Fruit fly (Drosophila melanogaster): Measurements from ENCODE around the gene Tsp74F.

The Tsp74F gene

DNA sequence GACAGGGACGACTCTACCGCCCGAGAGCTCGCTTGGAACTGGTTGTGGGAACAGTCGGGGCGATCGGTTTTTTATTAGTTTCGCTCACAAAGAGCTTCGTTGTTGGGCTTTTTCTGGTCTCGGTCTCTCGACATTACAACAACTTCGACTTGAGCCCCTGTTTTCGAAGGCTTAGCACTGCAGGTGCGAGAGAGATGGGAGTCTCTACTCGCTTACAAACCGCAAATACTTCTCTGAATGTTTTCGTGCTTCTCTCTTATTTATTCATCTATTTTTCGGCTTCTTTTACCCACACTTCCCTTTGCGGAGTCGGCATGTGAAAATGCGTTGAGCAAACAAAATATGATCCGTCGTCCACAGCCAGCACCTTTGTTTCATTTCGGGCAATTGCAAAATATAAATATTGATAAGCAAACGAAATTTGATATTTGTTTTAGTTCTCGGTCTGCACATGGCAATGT is at the start of gene Tsp74F:
TSS of gene Tsp74F (minus strand) at position 48 of the 461 bp plus-strand sequence.
- TF ChIP-seq noc (tag; optimal IDR thresholded peaks at IDR 0.05) = no peak

DNA sequence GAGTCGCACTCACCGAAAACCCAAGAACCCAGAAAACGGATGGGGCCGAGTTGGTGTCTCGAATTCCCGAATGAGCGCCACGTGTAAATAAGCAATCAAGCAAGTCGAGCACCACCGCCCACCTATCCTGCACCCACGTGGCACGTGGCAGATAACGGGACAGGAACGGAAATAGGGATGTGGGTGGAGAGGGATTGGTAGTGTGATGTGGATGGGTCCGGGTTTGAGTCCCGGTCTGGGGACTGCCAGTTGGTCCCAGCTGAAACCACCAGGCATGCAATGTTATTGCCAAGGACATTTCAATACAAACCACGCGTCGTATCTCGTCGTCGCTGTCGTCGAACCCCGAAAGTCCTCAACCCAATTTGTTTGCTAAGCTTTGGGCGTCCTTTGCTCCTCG is 49.8 kb upstream of the Tsp74F start:
- TF ChIP-seq noc (tag; optimal IDR thresholded peaks at IDR 0.05) = no peak

DNA sequence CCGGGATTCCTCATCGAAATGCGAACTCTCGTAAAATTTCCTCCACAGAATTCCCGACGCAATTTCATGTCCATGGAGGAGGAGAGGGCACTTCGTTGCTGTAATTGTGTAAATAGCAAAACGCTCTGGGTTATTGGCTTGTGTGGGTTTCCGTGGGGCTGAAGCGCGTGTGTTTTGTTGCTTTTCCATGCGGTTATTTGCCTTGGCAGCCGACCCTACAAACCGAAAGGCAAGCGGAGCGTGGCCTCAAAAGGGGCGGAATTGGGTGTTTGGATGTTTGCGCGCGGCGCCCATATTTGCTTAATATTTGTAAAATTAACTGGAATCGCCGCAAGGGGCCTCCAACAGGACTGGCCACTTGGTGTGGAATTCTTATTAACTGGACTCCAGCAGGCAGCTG is 49.0 kb upstream of the Tsp74F start:
- TF ChIP-seq noc (tag; optimal IDR thresholded peaks at IDR 0.05) = no peak

DNA sequence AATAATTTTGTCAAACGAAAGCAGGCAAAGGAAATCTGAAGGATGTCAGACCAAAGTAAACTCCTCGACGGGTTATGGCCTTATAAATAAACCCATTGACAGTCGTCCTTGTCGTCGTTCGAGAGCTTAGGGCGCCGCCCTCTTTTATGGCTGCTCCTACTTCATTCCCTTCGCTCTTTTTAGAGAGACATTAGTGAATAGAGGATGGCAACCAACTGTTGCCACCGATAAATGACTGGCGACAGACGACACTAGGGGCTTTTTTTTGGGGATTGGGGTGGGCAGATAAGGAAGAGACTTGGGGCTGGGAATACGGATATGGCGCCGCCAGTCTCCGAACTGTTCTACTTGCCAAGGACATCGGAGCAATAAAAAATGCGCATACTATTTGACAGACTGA is 46.8 kb upstream of the Tsp74F start:
- no peak for TF ChIP-seq noc (tag; optimal IDR thresholded peaks at IDR 0.05)

DNA sequence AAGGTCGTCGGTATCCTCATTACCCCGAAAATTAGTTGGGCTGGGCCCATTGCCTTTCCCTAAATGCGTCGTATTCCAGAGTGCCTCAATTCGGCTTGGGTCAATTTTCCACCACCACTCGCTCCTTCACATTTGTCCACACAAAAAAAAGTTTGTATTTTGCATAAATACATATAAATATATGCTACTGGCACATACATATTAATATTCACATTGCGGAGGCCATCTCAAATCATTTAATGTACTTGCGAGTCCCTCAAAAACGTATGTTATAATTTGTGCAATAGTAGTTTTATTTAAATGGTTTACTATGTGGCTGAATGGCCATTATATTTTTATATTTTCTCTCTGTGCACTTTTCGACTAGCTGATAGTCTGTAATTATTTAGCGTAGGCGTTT is 45.9 kb upstream of the Tsp74F start:
- TF ChIP-seq noc (tag; optimal IDR thresholded peaks at IDR 0.05) = no peak

DNA sequence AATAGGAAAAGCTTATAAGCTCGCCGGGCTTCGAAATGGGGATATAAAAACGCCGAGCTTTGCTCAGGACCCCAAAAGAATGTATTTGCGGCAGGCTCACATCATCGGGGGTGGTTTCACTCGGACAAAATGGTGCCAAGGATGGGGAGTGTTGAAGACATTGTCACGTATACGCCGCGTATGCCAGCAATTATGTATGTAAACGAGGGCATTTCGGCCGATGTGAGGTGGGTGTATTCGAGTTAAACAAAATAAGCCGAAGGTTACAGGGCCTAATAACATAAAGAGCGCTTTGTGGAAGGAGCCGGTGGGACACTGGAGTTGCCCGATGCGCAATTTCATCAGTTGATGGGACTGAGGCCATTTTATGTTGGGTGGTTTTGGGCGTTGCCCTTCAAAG is 45.3 kb upstream of the Tsp74F start:
- no peak for TF ChIP-seq noc (tag; optimal IDR thresholded peaks at IDR 0.05)

DNA sequence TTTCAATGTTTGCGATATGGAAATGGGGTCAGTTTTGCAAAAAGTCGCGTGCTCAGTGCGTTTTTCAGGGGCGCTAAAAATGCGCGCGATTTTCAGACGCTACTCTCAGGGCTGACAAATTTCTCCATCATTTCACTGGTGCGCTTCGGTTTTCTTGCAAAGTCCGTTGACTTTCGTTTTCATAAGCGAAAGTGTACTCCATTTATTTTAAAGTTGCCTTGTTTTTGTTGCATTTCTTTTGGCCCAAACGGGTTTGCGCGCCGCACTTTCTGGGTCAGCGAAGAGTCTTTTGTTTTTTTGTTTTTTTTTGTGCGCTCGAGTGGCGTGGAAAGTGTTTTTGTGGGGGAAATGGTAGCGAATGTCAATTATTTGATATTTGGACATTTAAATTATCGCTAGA is 44.0 kb upstream of the Tsp74F start:
- TF ChIP-seq noc (tag; optimal IDR thresholded peaks at IDR 0.05) = no peak

DNA sequence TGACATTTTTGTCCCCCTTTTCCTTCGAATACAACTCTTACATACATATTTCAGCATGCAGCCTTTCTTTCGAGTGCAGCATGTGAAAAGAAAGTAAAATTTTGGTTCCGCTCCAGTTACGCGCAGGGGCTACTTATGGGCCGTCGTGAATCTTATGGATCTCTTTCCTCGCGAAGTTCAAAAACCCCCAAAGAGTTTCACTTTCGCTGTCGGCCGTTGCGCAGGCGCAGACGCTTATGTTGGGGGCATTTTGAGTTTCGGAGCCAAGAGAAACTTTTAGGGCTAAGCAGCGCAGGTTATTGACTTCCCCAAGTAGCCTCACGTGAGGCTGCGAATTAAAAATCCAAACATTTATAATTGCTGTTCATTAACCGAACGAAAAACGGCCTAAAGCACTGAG is 43.0 kb upstream of the Tsp74F start:
- no peak for TF ChIP-seq noc (tag; optimal IDR thresholded peaks at IDR 0.05)

DNA sequence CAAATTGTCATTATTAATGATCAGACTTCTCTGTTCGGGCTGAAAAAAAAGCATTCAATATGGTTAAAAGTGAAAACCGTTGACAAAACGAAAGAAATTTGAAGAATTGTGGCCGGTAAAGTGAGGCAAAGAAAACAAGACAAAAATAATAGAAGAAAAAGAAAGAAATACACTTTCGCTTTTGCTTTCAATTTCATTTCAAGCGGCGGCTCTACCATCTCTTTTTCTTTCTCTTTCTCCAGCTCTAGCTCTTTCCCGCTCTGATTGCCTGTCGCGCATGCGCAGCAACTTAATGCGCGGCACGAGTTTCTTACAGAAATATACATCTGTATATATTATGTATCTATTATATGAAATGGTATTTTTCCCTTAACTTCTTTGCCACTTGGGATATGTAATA is 41.7 kb upstream of the Tsp74F start:
- TF ChIP-seq noc (tag; optimal IDR thresholded peaks at IDR 0.05) = no peak

DNA sequence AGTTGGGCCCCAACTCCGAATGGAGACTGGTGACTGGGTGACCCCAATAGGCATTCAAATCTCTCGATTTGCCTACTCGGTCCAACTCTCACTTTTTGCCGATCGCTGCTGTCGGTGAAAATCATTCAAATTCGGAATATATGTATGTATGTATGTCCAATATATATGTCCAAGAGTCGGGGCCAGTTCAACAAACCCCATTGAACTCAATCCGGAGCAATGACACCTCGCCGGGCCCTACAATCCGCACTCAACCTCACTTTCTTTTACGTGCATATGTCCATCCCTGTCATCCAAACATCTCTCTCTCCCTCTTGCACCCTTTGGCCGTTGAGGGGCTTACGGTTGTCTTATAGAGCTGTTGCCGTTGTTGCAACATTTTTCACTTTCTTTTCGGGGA is 39.4 kb upstream of the Tsp74F start:
- no peak for TF ChIP-seq noc (tag; optimal IDR thresholded peaks at IDR 0.05)

DNA sequence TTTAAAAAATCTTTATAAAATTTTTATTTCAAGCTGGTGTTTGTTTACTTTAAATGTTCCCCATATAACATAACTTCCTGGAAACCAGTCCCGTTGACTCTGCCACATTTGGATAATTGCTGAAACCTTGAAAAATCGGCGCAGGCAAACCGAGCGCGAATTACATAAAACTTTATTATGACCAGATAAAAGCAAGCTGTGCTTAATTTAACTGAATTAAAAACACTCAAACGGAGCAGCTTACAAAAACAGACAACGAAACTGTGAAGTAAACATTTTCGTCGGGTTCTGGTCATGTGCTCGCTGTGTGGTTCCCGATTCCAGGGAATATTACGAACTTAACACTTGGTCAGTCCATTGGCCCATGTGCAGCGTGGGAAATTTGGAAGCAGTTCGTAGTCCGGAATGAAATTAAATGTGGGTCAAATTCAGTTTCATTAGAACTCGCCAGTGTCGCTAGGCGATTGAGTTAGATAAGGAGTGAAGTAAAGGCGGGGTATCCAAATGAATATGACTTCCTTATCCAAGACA is 38.2 kb upstream of the Tsp74F start:
- TF ChIP-seq noc (tag; optimal IDR thresholded peaks at IDR 0.05) = no peak

DNA sequence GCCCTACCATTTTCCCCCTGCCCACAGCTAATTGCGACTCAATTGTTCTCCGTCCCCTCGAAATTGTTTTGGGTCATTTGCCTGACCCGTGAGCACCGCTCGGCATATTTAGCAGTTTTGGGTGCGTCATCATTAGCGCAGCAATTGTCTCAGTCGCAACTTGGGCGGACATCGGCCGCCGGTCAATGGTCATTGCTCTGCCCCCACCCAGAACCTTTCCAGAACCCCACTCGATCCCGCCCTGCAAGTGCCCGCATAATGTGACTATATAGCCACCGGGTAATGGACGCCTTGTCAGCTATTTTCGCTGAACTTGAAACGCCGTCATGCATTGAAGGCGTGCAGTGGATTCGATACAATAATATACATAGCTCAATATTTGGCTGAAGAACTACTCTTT is 37.4 kb upstream of the Tsp74F start:
- no peak for TF ChIP-seq noc (tag; optimal IDR thresholded peaks at IDR 0.05)

DNA sequence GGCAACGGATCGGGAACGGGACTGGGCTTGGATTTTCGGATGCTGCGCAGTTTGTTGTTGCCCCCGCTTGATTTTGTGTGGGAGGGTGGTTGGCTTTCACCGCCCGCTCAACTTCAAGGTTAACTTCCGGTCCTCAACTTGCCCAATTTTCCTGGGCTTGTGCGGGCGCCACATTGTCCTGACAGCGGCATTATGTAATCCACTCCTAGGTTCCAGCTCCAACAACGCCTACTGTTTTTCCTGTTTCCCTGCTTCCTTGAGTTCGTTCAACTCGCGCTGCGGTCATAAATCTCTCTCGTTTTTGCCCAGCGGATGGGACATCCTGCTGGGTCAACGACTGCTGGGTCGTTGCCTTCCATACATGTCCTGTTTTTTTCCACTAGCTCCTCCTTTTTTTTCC is 36.2 kb upstream of the Tsp74F start:
- TF ChIP-seq noc (tag; optimal IDR thresholded peaks at IDR 0.05) = no peak

DNA sequence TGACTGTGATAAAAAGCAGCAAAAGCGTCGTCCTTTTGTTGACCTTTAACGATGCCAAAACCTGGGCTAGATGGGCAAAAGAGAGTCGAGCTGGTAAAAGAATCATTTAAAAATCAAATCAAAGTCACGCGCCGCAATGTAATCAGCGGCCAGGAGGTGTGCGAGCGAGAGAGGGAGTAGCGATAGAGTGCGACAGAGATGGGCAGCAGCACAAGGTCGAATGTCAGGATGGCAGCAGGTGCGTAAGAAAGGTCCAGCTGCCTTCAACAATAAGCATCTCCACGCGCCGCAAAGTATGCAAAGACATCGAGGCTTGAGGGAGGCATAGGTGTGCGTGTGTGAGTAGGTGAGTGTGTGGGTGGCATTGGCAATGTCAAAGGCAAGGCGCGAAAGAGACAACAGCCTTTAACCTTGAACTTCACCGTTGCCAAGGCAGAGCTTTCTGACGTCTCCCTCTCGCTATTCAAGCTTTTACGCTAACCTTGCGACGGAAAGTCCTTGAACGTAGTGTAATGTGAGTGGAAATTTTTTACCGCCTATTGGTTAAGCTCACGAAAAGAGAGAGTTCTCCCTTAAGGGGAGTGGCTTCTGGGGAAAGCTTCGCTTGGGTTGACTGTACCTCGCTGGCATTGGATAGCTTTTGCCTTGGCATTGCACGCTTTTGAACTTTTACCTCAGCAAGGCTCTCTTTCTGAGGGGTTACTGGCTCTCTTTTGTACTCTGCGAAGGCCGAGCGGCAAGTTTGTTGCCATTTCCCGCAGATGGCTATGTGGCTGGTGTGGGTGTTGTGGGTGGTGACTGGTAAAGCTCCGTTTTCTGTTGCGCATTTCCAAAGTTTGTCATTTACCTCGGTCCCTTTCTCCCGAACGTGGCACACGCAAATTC is 34.3 kb upstream of the Tsp74F start:
- TF ChIP-seq noc (tag; optimal IDR thresholded peaks at IDR 0.05) = no peak

DNA sequence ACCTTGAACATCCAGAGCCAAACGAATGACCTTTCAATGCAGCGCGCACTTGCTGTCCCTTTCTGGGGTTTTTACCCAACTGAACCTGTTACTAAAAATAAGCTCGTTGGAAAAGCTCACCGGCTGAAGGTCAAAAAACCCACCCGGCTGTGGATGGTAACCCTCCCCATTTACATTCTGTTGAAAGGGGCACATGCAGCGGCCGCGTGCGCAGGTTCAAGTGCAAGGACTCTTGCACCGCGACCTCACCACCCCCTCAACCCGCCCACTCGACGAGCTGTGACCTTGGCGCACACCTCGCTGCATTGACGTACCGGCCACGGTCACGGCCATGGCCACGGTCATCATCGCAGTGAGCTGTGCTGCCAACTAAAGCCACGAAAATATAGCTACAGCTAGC is 32.4 kb upstream of the Tsp74F start:
- no peak for TF ChIP-seq noc (tag; optimal IDR thresholded peaks at IDR 0.05)

DNA sequence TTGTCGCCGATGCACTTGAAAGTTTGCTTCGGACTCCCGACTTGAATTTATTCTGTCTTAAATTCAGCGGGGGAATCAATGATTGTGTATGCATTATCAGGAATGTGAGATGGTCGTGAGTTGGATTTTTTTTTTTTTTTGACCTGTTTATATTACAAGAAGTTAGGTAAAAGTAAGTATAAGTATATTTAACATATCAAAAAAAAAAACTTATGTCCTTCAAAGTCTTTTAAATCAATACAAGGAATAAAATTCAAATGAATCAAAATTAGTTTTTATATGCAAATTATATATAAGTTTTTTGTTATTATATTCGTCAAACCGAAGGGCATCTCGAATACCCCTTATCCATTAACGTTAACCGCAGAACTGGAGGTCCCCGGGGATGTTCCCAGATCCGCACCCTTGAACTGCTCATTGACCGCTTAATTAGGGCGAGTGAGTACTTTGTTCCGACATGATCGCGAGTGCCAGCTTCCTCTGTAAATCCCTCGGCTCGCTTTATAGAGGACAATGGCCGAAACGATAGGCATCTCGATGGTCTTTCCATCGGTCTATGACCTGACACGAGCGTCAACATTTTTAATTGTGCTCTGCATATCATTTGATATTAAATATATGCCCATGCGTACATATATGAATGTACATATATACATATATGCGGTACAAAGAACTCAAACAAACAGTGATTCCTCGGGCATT is 31.1 kb upstream of the Tsp74F start:
- TF ChIP-seq noc (tag; optimal IDR thresholded peaks at IDR 0.05) = no peak

DNA sequence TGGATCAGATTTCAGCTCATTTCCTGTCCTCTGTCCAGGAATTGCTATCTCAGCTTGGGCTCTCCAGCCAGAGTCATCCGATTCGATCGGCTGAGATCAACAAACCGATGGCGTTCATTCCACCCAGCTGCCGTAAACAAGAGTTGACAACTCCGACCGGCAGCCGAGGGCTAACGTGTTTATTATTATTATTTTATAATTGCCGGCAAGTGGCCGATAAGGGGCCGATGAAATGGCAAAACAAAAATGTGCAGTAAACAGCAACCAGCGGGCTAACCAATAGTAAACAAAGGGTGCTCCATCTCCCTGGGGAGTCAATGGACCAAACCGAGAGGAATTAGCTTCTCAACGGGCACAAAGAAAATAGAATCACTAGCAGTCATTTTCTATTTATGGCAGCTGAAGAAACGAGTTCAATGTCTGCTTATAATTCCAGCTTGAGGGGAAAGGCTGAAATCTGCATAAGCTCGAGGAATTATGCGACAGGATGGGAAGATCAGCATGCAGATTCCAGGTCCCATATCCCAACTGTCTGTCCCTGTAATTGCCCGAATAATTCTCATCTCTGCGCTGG is 29.6 kb upstream of the Tsp74F start:
- TF ChIP-seq noc (tag; optimal IDR thresholded peaks at IDR 0.05) = no peak

Data from whole organism, larva.